Fruit fly (Drosophila melanogaster): ENCODE data around the gene CG7215.

CG7215 gene

DNA sequence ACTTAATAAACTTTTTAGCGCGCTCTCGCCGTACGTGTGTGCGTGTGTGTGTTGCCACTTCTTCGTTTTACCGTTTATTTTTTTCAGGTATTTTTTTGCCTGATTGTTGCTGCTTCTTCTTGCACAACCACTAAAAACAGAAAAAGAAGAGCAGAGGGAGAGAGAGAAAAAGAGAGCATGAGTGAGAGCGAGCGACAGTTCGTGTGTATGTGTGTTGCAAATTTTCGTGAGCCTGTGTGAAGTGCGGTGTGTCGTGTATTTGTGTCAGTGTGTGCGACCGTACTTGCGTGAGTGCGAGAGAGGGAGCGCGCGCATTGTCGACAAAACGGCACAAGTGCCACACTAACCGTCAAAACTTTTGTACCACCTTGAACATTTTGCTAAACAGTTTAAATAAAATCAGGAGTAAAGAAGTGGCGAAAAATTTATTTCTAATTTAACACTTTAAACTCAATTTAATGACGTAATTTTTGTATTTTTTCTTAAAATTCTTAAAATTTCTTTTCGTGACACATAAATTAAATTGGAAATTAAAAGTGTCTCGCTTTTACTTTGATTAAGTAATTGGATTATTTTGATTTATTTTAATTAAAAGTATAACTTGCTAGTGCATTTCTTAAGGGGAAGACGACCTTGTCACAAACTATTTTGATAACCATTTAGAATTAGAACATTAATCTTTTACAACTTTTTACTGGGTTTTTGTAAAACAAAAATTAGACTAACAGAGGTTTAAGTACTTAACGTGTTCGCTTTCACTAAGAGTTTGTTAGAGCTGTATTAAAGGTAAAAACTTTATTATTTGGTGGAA lies 30.1 kb upstream of the CG7215 start (continued):
- TF ChIP-seq CG16779 (tag; optimal IDR thresholded peaks at IDR 0.05) (peak; percentile 92), lz (GFP tag; optimal IDR thresholded peaks at IDR 0.05) (peak; percentile 54), CG10669 (GFP tag; optimal IDR thresholded peaks at IDR 0.05) (peak; percentile 65), Gug (GFP tag; IDR thresholded peaks at IDR 0.05) (no peak), Sox102F (GFP tag; optimal IDR thresholded peaks at IDR 0.05) (peak; percentile 50), ss (GFP tag; optimal IDR thresholded peaks at IDR 0.05) (peak; percentile 95 to 96), Hr39 (GFP tag; optimal IDR thresholded peaks at IDR 0.05) (peak; percentile 45), Hr38 (GFP tag; optimal IDR thresholded peaks at IDR 0.05) (no peak), salr (GFP tag; optimal IDR thresholded peaks at IDR 0.05) (peak; percentile 64 to 75), CG8119 (GFP tag; IDR thresholded peaks at IDR 0.05) (no peak), vri (GFP tag; optimal IDR thresholded peaks at IDR 0.05) (peak; percentile 77), CG32006 (GFP tag; optimal IDR thresholded peaks at IDR 0.05) (peak; percentile 67), eg (GFP tag; IDR thresholded peaks at IDR 0.05) (no peak), dsx (GFP tag; optimal IDR thresholded peaks at IDR 0.05; ENCODE audit: poor library complexity, severe bottlenecking) (peak; percentile 86), Hr4 (GFP tag; optimal IDR thresholded peaks at IDR 0.05) (peak; percentile 44), pdm3 (GFP tag; optimal IDR thresholded peaks at IDR 0.05) (peak; percentile 65), CG3919 (GFP tag; optimal IDR thresholded peaks at IDR 0.05) (peak; percentile 21), CG6276 (GFP tag; optimal IDR thresholded peaks at IDR 0.05) (peak; percentile 96), dac (GFP tag; optimal IDR thresholded peaks at IDR 0.05) (peak; percentile 55), CG6163 (GFP tag; IDR thresholded peaks at IDR 0.05) (no peak), Sox15 (GFP tag; optimal IDR thresholded peaks at IDR 0.05) (peak; percentile 49), achi (GFP tag; optimal IDR thresholded peaks at IDR 0.05) (peak; percentile 57), CG31627 (GFP tag; optimal IDR thresholded peaks at IDR 0.05) (peak; percentile 58), Eip75B (GFP tag; optimal IDR thresholded peaks at IDR 0.05) (peak; percentile 42), CG10631 (GFP tag; optimal IDR thresholded peaks at IDR 0.05) (peak; percentile 68)

DNA sequence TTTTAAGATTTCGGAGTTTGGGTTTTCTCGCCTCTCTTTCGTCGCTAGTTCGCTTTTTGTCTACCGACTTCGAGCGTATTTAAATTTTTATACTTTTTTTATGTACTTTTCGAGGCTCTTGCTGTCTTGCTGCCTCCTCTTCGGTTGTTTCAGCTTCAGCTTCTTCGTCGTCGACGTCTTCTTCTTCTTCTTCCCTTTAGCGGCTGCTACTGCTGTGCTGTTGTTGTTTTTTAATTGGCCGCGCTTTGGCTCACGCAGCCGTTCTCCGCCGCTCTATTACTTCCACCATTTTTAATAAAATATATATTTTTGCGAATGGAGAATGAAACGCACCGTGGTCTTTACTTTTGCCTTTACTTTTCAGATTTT lies 29.5 kb upstream of the CG7215 start:
- TF ChIP-seq Blimp-1 (GFP tag; optimal IDR thresholded peaks at IDR 0.05) (no peak), eg (GFP tag; IDR thresholded peaks at IDR 0.05) (no peak), CG6792 (GFP tag; optimal IDR thresholded peaks at IDR 0.05) (no peak), Eip78C (GFP tag) (no peak)

DNA sequence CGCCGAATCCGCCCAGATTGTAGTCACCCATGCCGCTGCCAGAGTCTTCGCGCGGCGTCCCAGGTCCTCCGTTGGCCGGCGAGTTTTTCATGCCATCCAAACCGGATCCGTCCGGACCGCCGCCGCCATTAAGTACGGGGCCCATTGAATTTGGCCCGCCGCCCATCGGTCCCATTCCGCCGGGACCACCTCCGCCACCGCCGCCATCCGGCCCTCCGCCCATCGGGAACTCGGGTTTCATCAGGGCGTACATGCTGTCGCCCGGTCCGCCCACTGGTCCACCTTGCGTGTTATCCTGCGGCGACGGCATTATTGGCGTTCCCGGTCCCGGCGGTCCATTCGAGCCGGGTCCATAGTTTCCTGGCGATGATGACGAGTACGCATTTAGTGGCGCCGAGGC lies 28.2 kb upstream of the CG7215 start:
- TF ChIP-seq salr (GFP tag; optimal IDR thresholded peaks at IDR 0.05) (no peak), CG10631 (GFP tag; optimal IDR thresholded peaks at IDR 0.05) (no peak)

DNA sequence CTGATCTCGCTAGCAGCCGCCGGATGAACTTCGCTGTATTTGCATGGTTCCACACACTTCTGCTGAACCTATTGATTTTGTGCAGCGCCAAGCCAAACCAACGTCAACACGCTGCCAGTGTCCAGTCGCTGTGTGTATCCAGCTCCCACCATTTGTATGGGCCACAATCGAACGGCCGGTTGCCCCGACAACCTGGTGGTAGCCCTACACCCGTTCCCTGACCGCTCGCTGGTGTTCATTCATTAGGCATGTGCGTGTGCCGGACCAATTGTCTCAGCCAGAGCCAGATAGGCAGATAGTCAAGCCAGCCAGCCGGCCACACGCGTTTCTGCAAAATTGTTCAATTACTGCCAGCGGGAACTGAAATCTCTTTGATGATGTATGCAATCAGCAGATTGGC lies 24.8 kb upstream of the CG7215 start, which contains the start of gene CG14313:
CG14313 (minus strand) TSS at position 101 of the 400 bp plus-strand sequence.
- TF ChIP-seq ss (GFP tag; optimal IDR thresholded peaks at IDR 0.05) (peak in 1 of 2 experiments; percentile 55), eg (GFP tag; IDR thresholded peaks at IDR 0.05) (no peak), Met (GFP tag; optimal IDR thresholded peaks at IDR 0.05) (no peak)

DNA sequence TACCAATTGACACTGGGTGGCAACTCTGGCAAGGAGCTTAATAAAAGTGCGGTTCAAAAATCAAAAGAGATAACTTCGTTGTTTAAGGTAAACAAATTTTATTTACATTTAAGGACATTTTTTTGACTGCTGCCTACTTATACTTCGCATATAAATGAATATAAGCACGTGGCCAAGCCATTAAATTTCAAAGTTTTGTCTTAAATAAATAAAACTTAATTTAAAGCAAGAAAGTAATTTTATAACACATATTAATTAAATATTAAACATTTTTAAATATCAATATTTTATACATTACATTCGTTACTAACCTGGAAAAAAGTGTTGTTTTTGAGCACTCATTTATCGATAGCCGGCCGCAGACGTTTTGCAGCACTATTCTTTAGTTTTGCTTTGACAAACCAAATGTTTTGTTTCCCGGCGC lies 21.6 kb upstream of the CG7215 start, which contains the start of the genes CG12321 and MED17:
CG12321 (minus strand) TSS at position 6 of the 424 bp plus-strand sequence.
MED17 (plus strand) TSS at position 371 of the 424 bp plus-strand sequence.
- no peak for TF ChIP-seq Hr38 (GFP tag; optimal IDR thresholded peaks at IDR 0.05)
- TF ChIP-seq pdm3 (GFP tag; optimal IDR thresholded peaks at IDR 0.05): peak; percentile 80
- peak; percentile 80 for TF ChIP-seq Ets96B (tag; optimal IDR thresholded peaks at IDR 0.05)
- peak; percentile 90 for TF ChIP-seq CG10631 (GFP tag; optimal IDR thresholded peaks at IDR 0.05)
- no peak for TF ChIP-seq vri (GFP tag; optimal IDR thresholded peaks at IDR 0.05)
- peak; percentile 92 for TF ChIP-seq OdsH (GFP tag; optimal IDR thresholded peaks at IDR 0.05)
- peak; percentile 54 for TF ChIP-seq CG1621 (tag; optimal IDR thresholded peaks at IDR 0.05)
- TF ChIP-seq CG10669 (GFP tag; optimal IDR thresholded peaks at IDR 0.05): peak; percentile 78
- TF ChIP-seq fd85E (GFP tag; optimal IDR thresholded peaks at IDR 0.05): peak; percentile 54
- peak; percentile 64 for TF ChIP-seq CG6792 (GFP tag; optimal IDR thresholded peaks at IDR 0.05)
- TF ChIP-seq CG16779 (tag; optimal IDR thresholded peaks at IDR 0.05): no peak
- TF ChIP-seq Gug (GFP tag; IDR thresholded peaks at IDR 0.05): peak; percentile 79
- peak; percentile 82 for TF ChIP-seq CG8632 (GFP tag; optimal IDR thresholded peaks at IDR 0.05)
- TF ChIP-seq achi (GFP tag; optimal IDR thresholded peaks at IDR 0.05): peak; percentile 88
- peak; percentile 87 for TF ChIP-seq CG34406 (GFP tag; optimal IDR thresholded peaks at IDR 0.05)
- TF ChIP-seq Lpt (GFP tag; optimal IDR thresholded peaks at IDR 0.05): peak; percentile 79
- TF ChIP-seq fd59A (GFP tag; optimal IDR thresholded peaks at IDR 0.05): peak; percentile 72
- TF ChIP-seq Blimp-1 (GFP tag; optimal IDR thresholded peaks at IDR 0.05): peak; percentile 77
- peak; percentile 93 for TF ChIP-seq acj6 (GFP tag; optimal IDR thresholded peaks at IDR 0.05)
- TF ChIP-seq CG15336 (GFP tag; IDR thresholded peaks at IDR 0.05): peak; percentile 82
- TF ChIP-seq svp (GFP tag): no peak
- TF ChIP-seq CG3032 (tag; optimal IDR thresholded peaks at IDR 0.05): peak; percentile 84
- TF ChIP-seq CG11294 (GFP tag; IDR thresholded peaks at IDR 0.05): peak; percentile 72; the same call in 1 of the 2 replicates
